Worm (Caenorhabditis elegans) whole organism, mixed stage, embryonic: ENCODE results near the gene T02B11.8.

ENCODE experiments used
- cnd-1 ChIP-seq: fragments of 200-800 bp; sonication (Bioruptor generic); optimal IDR thresholded peaks from 2 replicates; lab custom pipeline; 2018; ENCODE audit warnings: mild to moderate bottlenecking, missing genetic modification characterization, missing compliant biosample characterization
- elt-3 ChIP-seq: fragments of 150-350 bp; optimal IDR thresholded peaks from 2 replicates; lab custom pipeline; 2014; ENCODE audit warnings: missing biosample characterization, missing genetic modification characterization
- lsy-2 ChIP-seq: fragments of 150-350 bp; optimal IDR thresholded peaks from 2 replicates; lab custom pipeline; 2014; ENCODE audit warnings: missing biosample characterization, missing genetic modification characterization
- nhr-237 ChIP-seq: fragments of 150-350 bp; optimal IDR thresholded peaks from 2 replicates; lab custom pipeline; 2014; ENCODE audit warnings: missing biosample characterization, missing genetic modification characterization
- nhr-28 ChIP-seq: fragments of 150-350 bp; optimal IDR thresholded peaks from 2 replicates; lab custom pipeline; 2014; ENCODE audit warnings: missing biosample characterization, missing genetic modification characterization
- nhr-76 ChIP-seq: sonication (generic microtip); optimal IDR thresholded peaks from 2 replicates; lab custom pipeline; 2017; ENCODE audit warnings: missing biosample characterization, missing genetic modification characterization
- snpc-4 ChIP-seq: fragments of 150-350 bp; optimal IDR thresholded peaks from 2 replicates; lab custom pipeline; 2014; ENCODE audit warnings: missing biosample characterization, missing genetic modification characterization
- tbx-8 ChIP-seq: fragments of 200-800 bp; sonication (Bioruptor generic); optimal IDR thresholded peaks from 2 replicates; lab custom pipeline; 2018; ENCODE audit warnings: mild to moderate bottlenecking, missing genetic modification characterization, moderate library complexity, missing compliant biosample characterization
- zip-8 ChIP-seq: fragments of 150-350 bp; optimal IDR thresholded peaks from 2 replicates; lab custom pipeline; 2014; ENCODE audit warnings: missing biosample characterization, missing genetic modification characterization
- ztf-11 ChIP-seq: fragments of 150-350 bp; optimal IDR thresholded peaks from 2 replicates; lab custom pipeline; 2014; ENCODE audit warnings: missing biosample characterization, missing genetic modification characterization

DNA sequence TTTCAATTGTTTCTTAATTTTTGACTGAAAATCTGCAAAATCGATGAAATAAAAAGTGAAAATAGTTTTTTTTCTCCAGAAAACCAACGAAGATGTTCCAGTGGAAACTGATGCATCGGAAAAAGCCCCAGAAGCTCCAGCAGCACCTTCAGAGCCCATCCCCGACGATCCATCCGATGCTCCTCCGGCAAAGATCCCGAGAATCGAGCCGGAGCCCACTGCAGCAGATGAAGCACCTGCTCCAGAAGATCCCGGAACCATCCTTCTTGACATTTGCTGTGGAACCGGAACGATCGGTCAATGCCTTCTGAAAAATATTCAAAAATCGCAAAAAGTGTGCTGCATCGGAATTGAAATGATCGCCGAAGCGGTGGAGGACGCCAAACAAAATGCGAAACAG lies 30.2 kb upstream of the T02B11.8 start:
- TF ChIP-seq snpc-4 (no peak), nhr-237 (tag; lab: Kevin White, UChicago) (no peak), nhr-28 (tag; lab: Kevin White, UChicago) (no peak), zip-8 (no peak), elt-3 (tag; lab: Kevin White, UChicago) (no peak), nhr-76 (tag; lab: Kevin White, UChicago) (no peak), lsy-2 (tag; lab: Kevin White, UChicago) (no peak), ztf-11 (tag; lab: Kevin White, UChicago) (no peak), cnd-1 (no peak), tbx-8 (GFP tag; lab: Kevin White, UChicago) (no peak)
